Worm (Caenorhabditis elegans): ENCODE measurements around the gene mam-3.
"Not testable (repeated sequence)": the region's sequence is repeated elsewhere in the genome, so short reads cannot be mapped to it uniquely, and the experiment has no call there.

mam-3 gene

DNA sequence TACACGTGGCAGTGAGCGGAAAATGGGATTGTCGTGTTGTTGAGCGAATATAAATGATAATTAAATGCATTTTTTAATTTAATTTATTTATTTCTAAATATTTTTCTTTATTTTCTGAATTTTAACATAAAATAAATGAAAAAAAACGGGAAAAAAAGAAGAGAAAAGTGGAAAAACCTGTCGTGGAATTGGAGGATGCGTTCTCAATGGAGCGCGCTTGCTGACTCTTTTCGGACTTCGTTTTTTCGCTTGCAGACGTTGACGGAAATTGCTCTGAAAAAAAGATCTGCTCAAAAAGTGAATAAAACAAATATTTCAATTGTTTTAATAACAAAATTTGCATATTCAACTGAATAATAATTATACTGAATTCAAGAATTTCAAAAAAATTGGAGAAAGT, 8.3 kb upstream of the mam-3 start:
- TF ChIP-seq dao-5 (tag; optimal IDR thresholded peaks at IDR 0.05): no peak
- no peak for TF ChIP-seq W03F9.2 (tag; optimal IDR thresholded peaks at IDR 0.05)
- no peak for TF ChIP-seq him-1 (tag; optimal IDR thresholded peaks at IDR 0.05)

DNA sequence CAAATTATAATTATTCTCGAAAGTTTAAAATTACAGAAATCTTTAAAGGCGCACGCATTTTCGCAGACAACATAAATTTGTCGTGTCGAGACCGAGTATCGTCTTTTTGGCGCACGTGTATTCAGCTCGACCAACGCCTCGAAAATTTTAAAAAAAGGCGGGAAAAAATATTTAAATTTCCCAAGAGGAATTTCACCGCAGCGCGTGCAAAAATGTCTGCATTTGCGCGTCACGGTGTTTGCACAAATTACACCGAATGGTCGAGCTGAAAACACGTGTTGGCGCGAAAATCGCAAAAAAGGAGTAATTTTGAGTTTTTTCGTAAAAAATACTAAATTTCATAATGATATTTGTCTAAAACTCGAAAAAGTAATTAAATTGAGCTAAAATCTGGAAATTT, 5.6 kb upstream of the mam-3 start:
- no peak for TF ChIP-seq him-1 (tag; optimal IDR thresholded peaks at IDR 0.05)
- TF ChIP-seq W03F9.2 (tag; optimal IDR thresholded peaks at IDR 0.05): no peak
- no peak for TF ChIP-seq dao-5 (tag; optimal IDR thresholded peaks at IDR 0.05)

DNA sequence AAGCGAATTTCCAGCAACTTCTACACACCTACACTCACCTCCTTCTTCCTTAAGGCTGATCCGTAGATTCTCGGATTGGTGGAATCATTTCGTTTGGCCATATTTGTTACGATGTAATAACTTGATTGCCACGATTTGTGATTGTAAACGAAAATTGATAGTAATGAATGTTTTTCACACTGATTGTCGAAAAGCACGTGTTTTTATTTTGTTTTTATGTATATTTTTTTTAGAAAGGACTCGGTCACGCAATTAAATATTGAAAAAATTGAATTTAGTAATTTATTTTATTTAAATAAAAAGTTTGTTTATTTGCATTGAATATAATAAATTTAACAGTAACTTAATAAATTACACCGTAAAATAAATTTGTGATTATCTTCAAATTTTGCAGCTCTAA, 11.3 kb downstream of the mam-3 start, which contains the start of gene K09B11.5:
K09B11.5 (minus strand) TSS at position 101 of the 400 bp plus-strand sequence.
- TF ChIP-seq him-1, W03F9.2, dao-5 (tag; optimal IDR thresholded peaks at IDR 0.05): not testable (repeated sequence)

- TF ChIP-seq dao-5 (tag; optimal IDR thresholded peaks at IDR 0.05) (no peak), him-1 (tag; optimal IDR thresholded peaks at IDR 0.05) (no peak), W03F9.2 (tag; optimal IDR thresholded peaks at IDR 0.05) (no peak)
Measured at ce11 chrIV:13429240-13429639, 15.9 kb downstream of the mam-3 start, which contains the start of gene K09B11.4. Gene K09B11.4 (plus strand): TSS chrIV:13429540.

DNA sequence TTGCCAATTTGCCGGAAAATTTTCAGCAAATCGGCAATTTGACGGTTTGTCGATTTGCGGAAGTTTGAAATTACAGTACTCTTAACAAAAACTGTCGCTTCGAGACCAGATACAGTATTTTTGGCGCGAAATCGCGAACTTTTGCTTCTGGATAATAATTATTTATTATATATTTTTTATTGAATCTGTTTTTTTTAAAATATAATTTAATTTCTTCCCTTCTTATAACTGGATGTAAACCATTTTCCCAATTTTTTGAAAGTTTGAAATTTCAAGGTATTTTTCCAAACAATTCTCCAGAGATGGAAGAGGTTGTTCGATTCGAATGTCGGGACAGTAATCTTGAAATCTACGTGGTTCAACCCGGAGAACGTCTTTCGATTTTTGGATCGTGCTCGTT, 23.0 kb downstream of the mam-3 start, which contains the start of gene nol-9:
nol-9 (plus strand) TSS at position 301 of the 400 bp plus-strand sequence.
- no peak for TF ChIP-seq him-1 (tag; optimal IDR thresholded peaks at IDR 0.05)
- no peak for TF ChIP-seq W03F9.2 (tag; optimal IDR thresholded peaks at IDR 0.05)
- no peak for TF ChIP-seq dao-5 (tag; optimal IDR thresholded peaks at IDR 0.05)

ce11 chrIV:13415739-13416271, 29.4 kb downstream of the mam-3 start, which contains the start of the genes pik-1 and aptf-2:
Gene pik-1 (plus strand): TSS chrIV:13416041.
Gene aptf-2 (minus strand): TSS chrIV:13416051.
- TF ChIP-seq W03F9.2 (tag; optimal IDR thresholded peaks at IDR 0.05) (no peak), dao-5 (tag; optimal IDR thresholded peaks at IDR 0.05) (no peak), him-1 (tag; optimal IDR thresholded peaks at IDR 0.05) (no peak)

ce11 chrIV:13412845-13413383, 32.3 kb downstream of the mam-3 start, which contains the start of gene gcl-1:
Gene gcl-1 (minus strand): TSS chrIV:13412895.
- no peak for TF ChIP-seq dao-5 (tag; optimal IDR thresholded peaks at IDR 0.05)
- TF ChIP-seq W03F9.2 (tag; optimal IDR thresholded peaks at IDR 0.05): no peak
- TF ChIP-seq him-1 (tag; optimal IDR thresholded peaks at IDR 0.05): no peak

- TF ChIP-seq dao-5 (tag; optimal IDR thresholded peaks at IDR 0.05) (no peak), W03F9.2 (tag; optimal IDR thresholded peaks at IDR 0.05) (no peak), him-1 (tag; optimal IDR thresholded peaks at IDR 0.05) (no peak)
Measured at ce11 chrIV:13408018-13408417, 37.2 kb downstream of the mam-3 start, which contains the start of gene Y62E10A.19. Gene Y62E10A.19 (minus strand): TSS chrIV:13408306.

DNA sequence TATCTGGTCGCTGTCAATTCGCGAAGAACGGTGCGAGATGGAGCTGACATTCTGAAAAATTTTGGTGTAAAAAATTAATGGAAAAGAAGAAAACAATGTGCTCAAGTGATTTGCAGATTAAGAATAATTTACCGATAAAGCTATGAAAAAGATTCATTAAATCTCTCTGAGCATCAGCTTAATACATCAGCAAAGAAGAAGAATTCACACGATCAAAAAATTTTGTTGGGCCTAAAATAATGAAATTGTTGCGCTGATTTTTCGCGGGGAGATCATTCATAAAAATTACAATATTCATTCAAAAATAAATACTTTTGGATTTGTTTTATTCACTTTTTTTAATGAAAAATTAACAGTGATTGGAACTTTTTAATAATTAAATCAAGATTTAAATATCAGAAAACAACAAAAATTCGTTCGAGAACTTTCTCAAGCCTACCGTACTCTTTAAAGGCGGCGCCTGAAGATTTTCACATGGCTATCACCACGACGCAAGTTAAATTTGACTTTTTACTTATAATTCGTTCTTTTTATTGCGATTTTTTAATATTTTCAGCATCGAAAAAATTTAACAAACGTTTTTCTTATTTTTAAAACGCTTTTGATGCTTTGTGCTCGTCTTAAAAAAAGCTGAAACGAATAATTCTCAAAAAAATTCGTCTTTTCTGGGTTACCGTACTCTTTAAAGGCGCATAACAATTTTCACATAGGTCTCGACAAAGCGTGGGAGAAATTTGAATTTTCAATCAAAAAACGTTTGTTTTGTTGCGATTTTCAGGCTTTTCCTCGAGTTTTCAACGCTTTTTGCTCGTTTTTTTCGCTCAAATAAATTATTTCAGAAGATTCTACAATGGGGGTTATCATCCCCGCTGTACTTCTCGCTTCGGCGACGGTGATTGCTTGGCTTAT, 44.5 kb downstream of the mam-3 start, which contains the start of the genes memi-2 and cyp-31A5:
memi-2 (minus strand) TSS at position 51 of the 909 bp plus-strand sequence.
cyp-31A5 (plus strand) TSS at position 834 of the 909 bp plus-strand sequence.
- no peak for TF ChIP-seq W03F9.2 (tag; optimal IDR thresholded peaks at IDR 0.05)
- TF ChIP-seq dao-5 (tag; optimal IDR thresholded peaks at IDR 0.05): no peak
- no peak for TF ChIP-seq him-1 (tag; optimal IDR thresholded peaks at IDR 0.05)

DNA sequence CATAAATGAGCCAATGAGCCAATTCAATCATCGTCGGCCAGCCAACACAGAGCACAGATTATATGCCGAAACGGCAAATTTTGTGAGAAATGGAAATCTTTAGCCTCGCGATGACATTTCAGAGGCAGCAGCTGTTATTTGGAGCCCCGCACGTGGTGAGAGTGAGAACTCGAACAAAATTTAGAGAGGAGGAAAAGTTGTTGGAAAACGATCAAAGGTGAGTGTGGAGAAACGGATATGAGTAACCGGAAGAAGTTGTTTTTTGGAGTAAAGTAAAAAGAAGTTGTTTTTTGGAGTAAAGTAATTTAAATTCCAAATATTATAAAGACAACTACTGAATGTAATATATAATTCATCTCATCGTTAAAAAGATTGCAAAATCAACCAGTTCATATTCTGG, 46.4 kb downstream of the mam-3 start, which contains the start of gene Y62E10A.13:
Y62E10A.13 (minus strand) TSS at position 326 of the 400 bp plus-strand sequence.
- TF ChIP-seq W03F9.2 (tag; optimal IDR thresholded peaks at IDR 0.05): no peak
- no peak for TF ChIP-seq dao-5 (tag; optimal IDR thresholded peaks at IDR 0.05)
- no peak for TF ChIP-seq him-1 (tag; optimal IDR thresholded peaks at IDR 0.05)

ce11 chrIV:13396375-13396774, 48.8 kb downstream of the mam-3 start:
- TF ChIP-seq dao-5 (tag; optimal IDR thresholded peaks at IDR 0.05) (no peak), W03F9.2 (tag; optimal IDR thresholded peaks at IDR 0.05) (no peak)

- TF ChIP-seq dao-5 (tag; optimal IDR thresholded peaks at IDR 0.05) (no peak), W03F9.2 (tag; optimal IDR thresholded peaks at IDR 0.05) (no peak), him-1 (tag; optimal IDR thresholded peaks at IDR 0.05) (peak; percentile 67)
Measured at ce11 chrIV:13395255-13395654, 49.9 kb downstream of the mam-3 start.

DNA sequence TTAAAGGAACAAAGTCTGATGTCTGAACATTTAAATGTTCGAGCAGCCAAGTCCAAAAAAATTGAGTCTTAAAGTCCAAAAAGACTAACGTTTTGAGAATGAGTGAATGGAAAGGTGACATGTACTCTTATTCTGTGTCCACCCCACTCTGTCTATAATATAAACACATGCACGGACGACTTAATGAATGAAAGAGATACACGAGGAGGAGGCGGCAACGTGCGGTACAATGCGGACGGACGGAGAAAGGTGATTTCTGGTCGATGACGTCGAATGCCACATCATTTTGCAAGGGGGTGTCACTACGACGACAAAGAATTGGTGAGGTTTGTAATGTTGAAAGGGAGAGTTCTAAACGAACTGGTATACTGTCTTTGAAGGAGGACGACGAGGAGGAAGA, 50.5 kb downstream of the mam-3 start:
- no peak for TF ChIP-seq dao-5 (tag; optimal IDR thresholded peaks at IDR 0.05)
- no peak for TF ChIP-seq him-1 (tag; optimal IDR thresholded peaks at IDR 0.05)
- no peak for TF ChIP-seq W03F9.2 (tag; optimal IDR thresholded peaks at IDR 0.05)

Data from whole organism, L4/young adult.